Worm (Caenorhabditis elegans): ENCODE data around the gene ceh-20.

DNA sequence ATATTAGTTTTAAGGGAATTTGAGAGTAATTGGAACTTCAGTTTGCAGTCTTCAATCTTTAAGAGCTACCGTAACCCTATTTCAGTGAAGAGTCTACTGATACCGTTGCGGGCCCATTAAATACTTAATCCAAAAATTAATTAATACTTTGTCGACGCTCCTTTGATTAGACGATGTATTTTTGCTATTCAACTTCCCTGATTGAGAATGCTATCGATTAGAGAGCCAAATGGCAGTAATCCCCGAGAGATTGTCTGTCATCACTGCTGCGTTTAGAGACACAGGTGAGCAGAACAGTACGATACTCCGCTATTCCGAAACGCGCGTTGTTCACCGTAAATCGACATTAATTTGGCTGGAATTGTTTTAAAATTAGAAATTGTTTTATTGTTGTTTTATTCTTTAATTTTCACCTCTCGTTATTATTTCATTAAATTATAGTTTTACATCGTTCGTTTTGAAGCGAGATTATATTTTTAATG lies 41.5 kb downstream of the ceh-20 start, which contains the start of gene rfl-1:
- TF ChIP-seq lsy-2 (tag; optimal IDR thresholded peaks at IDR 0.05), result peak; percentile 73 to 89
- TF ChIP-seq fkh-10 (GFP tag; optimal IDR thresholded peaks at IDR 0.05), result peak; percentile 22
- TF ChIP-seq snpc-4 (tag; optimal IDR thresholded peaks at IDR 0.05), result no peak
- TF ChIP-seq nhr-28 (tag; optimal IDR thresholded peaks at IDR 0.05), result no peak
- peak; percentile 55 for TF ChIP-seq C16A3.4 (tag; optimal IDR thresholded peaks at IDR 0.05)
- TF ChIP-seq unc-62 (GFP tag; optimal IDR thresholded peaks at IDR 0.05), result no peak
- TF ChIP-seq pag-3 (tag; optimal IDR thresholded peaks at IDR 0.05; ENCODE audit: borderline replicate concordance, insufficient read depth), result no peak
- no peak for TF ChIP-seq aha-1 (tag; optimal IDR thresholded peaks at IDR 0.05)
- peak; percentile 61 for TF ChIP-seq mep-1 (tag; optimal IDR thresholded peaks at IDR 0.05)
- no peak for TF ChIP-seq unc-98 (GFP tag; IDR thresholded peaks at IDR 0.05)
- no peak for TF ChIP-seq Y116A8C.19 (tag; optimal IDR thresholded peaks at IDR 0.05; ENCODE audit: borderline replicate concordance)
- TF ChIP-seq nhr-77 (tag; optimal IDR thresholded peaks at IDR 0.05), result no peak
- TF ChIP-seq nhr-237 (tag; optimal IDR thresholded peaks at IDR 0.05), result no peak
